Worm (Caenorhabditis elegans): ENCODE measurements around the gene W03F9.11.
A peak's percentile ranks its signal among the peaks of the same experiment; 100 is the strongest.

Gene W03F9.11

ce11 chrV:185694-186217 is 44.6 kb upstream of the W03F9.11 start, which contains the start of gene arid-1 (continued):
- TF ChIP-seq F49E8.2 (tag; optimal IDR thresholded peaks at IDR 0.05; ENCODE audit: insufficient read depth): peak; percentile 32
- TF ChIP-seq hmg-20 (GFP tag; IDR thresholded peaks at IDR 0.05): no peak
- TF ChIP-seq somi-1 (GFP tag; optimal IDR thresholded peaks at IDR 0.05): no peak
- TF ChIP-seq Y95B8A.8 (GFP tag; IDR thresholded peaks at IDR 0.05): 0 out of 2 replicates have a peak, but pooled peaks have one; percentile 11
- TF ChIP-seq ekl-4 (GFP tag; IDR thresholded peaks at IDR 0.05): no peak
- no peak for TF ChIP-seq cebp-2 (GFP tag; IDR thresholded peaks at IDR 0.05)
- TF ChIP-seq lin-40 (tag; optimal IDR thresholded peaks at IDR 0.05): no peak
- TF ChIP-seq egrh-3 (GFP tag; IDR thresholded peaks at IDR 0.05): no peak; the same call in 1 of the 2 replicates
- TF ChIP-seq pbrm-1 (GFP tag; IDR thresholded peaks at IDR 0.05): peak; percentile 29; the same call in 1 of the 2 replicates
- no peak for TF ChIP-seq ets-4 (GFP tag; optimal IDR thresholded peaks at IDR 0.05)
- no peak for TF ChIP-seq fkh-3 (tag; optimal IDR thresholded peaks at IDR 0.05)
- TF ChIP-seq sea-2 (GFP tag; IDR thresholded peaks at IDR 0.05): no peak
- peak; percentile 84 for TF ChIP-seq attf-5 (GFP tag; optimal IDR thresholded peaks at IDR 0.05)
- TF ChIP-seq dpl-1 (GFP tag; optimal IDR thresholded peaks at IDR 0.05): peak; percentile 54
- TF ChIP-seq mcd-1 (GFP tag; IDR thresholded peaks at IDR 0.05): peak; percentile 60
- peak in 1 of 3 experiments; percentile 39 for TF ChIP-seq lin-35 (GFP tag; optimal IDR thresholded peaks at IDR 0.05)
- no peak for TF ChIP-seq F22D6.2 (tag; optimal IDR thresholded peaks at IDR 0.05)
- TF ChIP-seq snpc-4 (GFP tag; optimal IDR thresholded peaks at IDR 0.05): no peak
- TF ChIP-seq snpc-4 (tag; optimal IDR thresholded peaks at IDR 0.05): peak in 3 of 4 experiments; percentile 8 to 27 (median 17)
- TF ChIP-seq xnd-1 (tag; optimal IDR thresholded peaks at IDR 0.05): peak; percentile 46
- no peak for TF ChIP-seq ama-1 (optimal IDR thresholded peaks at IDR 0.05)
- TF ChIP-seq ama-1 (GFP tag; optimal IDR thresholded peaks at IDR 0.05): no peak
- no peak for TF ChIP-seq let-607 (tag; optimal IDR thresholded peaks at IDR 0.05)
- no peak for TF ChIP-seq mes-4 (tag; optimal IDR thresholded peaks at IDR 0.05)
- TF ChIP-seq F39B2.1 (GFP tag; IDR thresholded peaks at IDR 0.05): no peak
- 0 out of 2 replicates have a peak, but pooled peaks have one; percentile 41 for TF ChIP-seq nfyb-1 (GFP tag; IDR thresholded peaks at IDR 0.05)
- no peak for TF ChIP-seq nhr-80 (tag; optimal IDR thresholded peaks at IDR 0.05)
- TF ChIP-seq ceh-40 (GFP tag; IDR thresholded peaks at IDR 0.05): no peak
- TF ChIP-seq aptf-2 (GFP tag; conservative IDR thresholded peaks at IDR 0.05): no peak
- TF ChIP-seq B0035.1 (tag; optimal IDR thresholded peaks at IDR 0.05): no peak
- TF ChIP-seq unc-62 (GFP tag; optimal IDR thresholded peaks at IDR 0.05): no peak
- peak; percentile 62 for TF ChIP-seq F33H1.4 (GFP tag; IDR thresholded peaks at IDR 0.05)
- TF ChIP-seq Y67H2A.10 (GFP tag; conservative IDR thresholded peaks at IDR 0.05): no peak
- no peak for TF ChIP-seq ztf-3 (GFP tag; optimal IDR thresholded peaks at IDR 0.05)
- TF ChIP-seq C06A6.2 (GFP tag; conservative IDR thresholded peaks at IDR 0.05): no peak
- peak; percentile 57 for TF ChIP-seq ceh-100 (GFP tag; IDR thresholded peaks at IDR 0.05)
- TF ChIP-seq die-1 (tag; optimal IDR thresholded peaks at IDR 0.05): no peak
- peak; percentile 62 for TF ChIP-seq madf-8 (GFP tag; conservative IDR thresholded peaks at IDR 0.05)
- TF ChIP-seq F57C9.4 (tag; optimal IDR thresholded peaks at IDR 0.05): no peak
- peak; percentile 53 for TF ChIP-seq lsl-1 (GFP tag; optimal IDR thresholded peaks at IDR 0.05)
- no peak for TF ChIP-seq ztf-22 (GFP tag; optimal IDR thresholded peaks at IDR 0.05)
- TF ChIP-seq nfya-1 (tag; optimal IDR thresholded peaks at IDR 0.05; ENCODE audit: borderline replicate concordance, insufficient read depth): no peak
- TF ChIP-seq nfya-2 (GFP tag; IDR thresholded peaks at IDR 0.05): no peak
- TF ChIP-seq F10E7.11 (tag; optimal IDR thresholded peaks at IDR 0.05): no peak
- TF ChIP-seq ztf-18 (tag; optimal IDR thresholded peaks at IDR 0.05): peak; percentile 62
